Fruit fly (Drosophila melanogaster): Measurements from ENCODE around the gene nej.

- TF ChIP-seq CG8119 (GFP tag; IDR thresholded peaks at IDR 0.05) (peak; percentile 37; the same call in 1 of the 3 replicates), topi (GFP tag; optimal IDR thresholded peaks at IDR 0.05) (peak; percentile 66), Gug (GFP tag; IDR thresholded peaks at IDR 0.05) (no peak), CG34406 (GFP tag; optimal IDR thresholded peaks at IDR 0.05) (peak; percentile 32), Hr39 (GFP tag; optimal IDR thresholded peaks at IDR 0.05) (peak; percentile 50), Sox102F (GFP tag; optimal IDR thresholded peaks at IDR 0.05) (peak; percentile 37)
Observed at dm6 chrX:9655989-9656713, 30.7 kb downstream of the nej start.

All from whole organism, prepupa.